Worm (Caenorhabditis elegans) whole organism, early embryonic: ENCODE data around the gene F11A5.13.

ENCODE experiments used
- B0310.2 ChIP-seq: sonication (generic microtip); optimal IDR thresholded peaks from 2 replicates; lab custom pipeline; 2016; ENCODE audit warnings: mild to moderate bottlenecking, missing genetic modification characterization, missing compliant biosample characterization
- ama-1 ChIP-seq: fragments of 150-350 bp; optimal IDR thresholded peaks from 2 replicates; lab custom pipeline; 2014
- ceh-13 ChIP-seq: fragments of 200-800 bp; sonication (Bioruptor generic); optimal IDR thresholded peaks from 2 replicates; lab custom pipeline; 2018; ENCODE audit warnings: mild to moderate bottlenecking, missing genetic modification characterization, missing compliant biosample characterization
- ceh-36 ChIP-seq: sonication (generic microtip); optimal IDR thresholded peaks from 2 replicates; lab custom pipeline; 2016; ENCODE audit warnings: missing genetic modification characterization, inconsistent platforms, missing compliant biosample characterization
- ets-7 ChIP-seq: sonication (generic microtip); optimal IDR thresholded peaks from 2 replicates; lab custom pipeline; 2016; ENCODE audit warnings: missing genotype, missing genetic modification characterization, missing compliant biosample characterization
- flt-1 ChIP-seq: fragments of 200-800 bp; sonication (Bioruptor generic); IDR thresholded peaks from 2 replicates; pipeline ENCODE4 v1.3.6; 2022; ENCODE audit warnings: missing genetic modification characterization, missing compliant biosample characterization
- hmbx-1 ChIP-seq: sonication (generic microtip); optimal IDR thresholded peaks from 2 replicates; lab custom pipeline; 2016; ENCODE audit warnings: mild to moderate bottlenecking, missing genetic modification characterization, missing compliant biosample characterization
- hnd-1 ChIP-seq: sonication (generic microtip); optimal IDR thresholded peaks from 2 replicates; lab custom pipeline; 2016; ENCODE audit warnings: missing genetic modification characterization, missing compliant biosample characterization
- scrt-1 ChIP-seq: fragments of 200-800 bp; sonication (Bioruptor generic); IDR thresholded peaks from 2 replicates; pipeline ENCODE4 v1.3.6; 2022; ENCODE audit warnings: missing genetic modification characterization, missing compliant biosample characterization
- tbx-11 ChIP-seq: fragments of 200-800 bp; sonication (Bioruptor generic); IDR thresholded peaks from 2 replicates; pipeline ENCODE4 v1.3.6; 2022; ENCODE audit warnings: missing genetic modification characterization, missing compliant biosample characterization
- tbx-37 ChIP-seq: fragments of 200-800 bp; sonication (Bioruptor generic); conservative IDR thresholded peaks from 2 replicates; pipeline ENCODE4 v1.3.6; 2022; ENCODE audit warnings: missing genetic modification reagents, missing genetic modification characterization, missing compliant biosample characterization

- TF ChIP-seq ama-1 (lab: Kevin White, UChicago) (no peak), tbx-37 (no peak), ceh-36 (no peak), hmbx-1 (tag; lab: Kevin White, UChicago) (no peak), B0310.2 (tag; lab: Kevin White, UChicago) (no peak), hnd-1 (tag; lab: Kevin White, UChicago) (no peak), ets-7 (tag; lab: Kevin White, UChicago) (no peak), ceh-13 (GFP tag; lab: Kevin White, UChicago) (no peak), tbx-11 (no peak), flt-1 (GFP tag; lab: Robert Waterston, UW) (no peak), scrt-1 (GFP tag; lab: Robert Waterston, UW) (no peak)
Measured at ce11 chrV:16198016-16198415, 28.5 kb downstream of the F11A5.13 start, which contains the start of gene F11A5.5.
